Fruit fly (Drosophila melanogaster) whole organism, prepupa: ENCODE data around the gene prd1.

Experiments
- CG10631 ChIP-seq: fragments of 200-800 bp; sonication (Bioruptor generic); optimal IDR thresholded peaks from 2 replicates; lab custom pipeline; 2016; ENCODE audit warnings: missing biosample characterization, missing genetic modification characterization
- CG10669 ChIP-seq: fragments of 200-800 bp; sonication (Bioruptor generic); optimal IDR thresholded peaks from 3 replicates; lab custom pipeline; 2018; ENCODE audit warnings: missing biosample characterization, mild to moderate bottlenecking, missing genetic modification characterization, moderate library complexity
- CG11294 ChIP-seq: fragments of 200-800 bp; sonication (Bioruptor generic); IDR thresholded peaks from 2 replicates; pipeline ENCODE4 v1.3.6; 2022; ENCODE audit warnings: missing biosample characterization, missing genetic modification characterization
- CG11762 ChIP-seq: fragments of 200-800 bp; sonication (Bioruptor generic); optimal IDR thresholded peaks from 3 replicates; lab custom pipeline; 2016; ENCODE audit warnings: missing biosample characterization, missing genetic modification characterization; ENCODE audit not compliant: insufficient read depth
- CG15336 ChIP-seq: fragments of 200-800 bp; sonication (Bioruptor generic); IDR thresholded peaks from 2 replicates; pipeline ENCODE4 v1.3.6; 2022; ENCODE audit warnings: missing biosample characterization, missing genetic modification characterization
- CG1621 ChIP-seq: fragments of 200-800 bp; sonication (Bioruptor generic); optimal IDR thresholded peaks from 3 replicates; lab custom pipeline; 2018; ENCODE audit warnings: missing biosample characterization, mild to moderate bottlenecking, missing genetic modification characterization
- CG16779 ChIP-seq: fragments of 200-800 bp; sonication (Bioruptor generic); optimal IDR thresholded peaks from 3 replicates; lab custom pipeline; 2017; ENCODE audit warnings: missing biosample characterization, mild to moderate bottlenecking, missing genetic modification characterization
- CG3032 ChIP-seq: fragments of 200-800 bp; optimal IDR thresholded peaks from 2 replicates; lab custom pipeline; 2019; ENCODE audit warnings: missing biosample characterization, mild to moderate bottlenecking, missing genetic modification characterization, moderate library complexity
- CG32006 ChIP-seq: fragments of 200-800 bp; sonication (Bioruptor generic); optimal IDR thresholded peaks from 3 replicates; lab custom pipeline; 2017; ENCODE audit warnings: missing biosample characterization, mild to moderate bottlenecking, missing genetic modification characterization
- CG34406 ChIP-seq: fragments of 200-800 bp; sonication (Bioruptor generic); optimal IDR thresholded peaks from 3 replicates; lab custom pipeline; 2016; ENCODE audit warnings: missing biosample characterization, missing genetic modification characterization
- CG3919 ChIP-seq: fragments of 200-800 bp; sonication (Bioruptor generic); optimal IDR thresholded peaks from 3 replicates; lab custom pipeline; 2016; ENCODE audit warnings: missing biosample characterization, missing genetic modification characterization
- CG4318 ChIP-seq: fragments of 200-800 bp; sonication (Bioruptor generic); optimal IDR thresholded peaks from 3 replicates; lab custom pipeline; 2017; ENCODE audit warnings: missing biosample characterization, mild to moderate bottlenecking, missing genetic modification characterization
- CG6163 ChIP-seq: fragments of 200-800 bp; sonication (Bioruptor generic); IDR thresholded peaks from 3 replicates; pipeline ENCODE4 v1.3.6; 2022; ENCODE audit warnings: missing biosample characterization, missing genetic modification characterization
- CG6792 ChIP-seq: fragments of 200-800 bp; sonication (Bioruptor generic); optimal IDR thresholded peaks from 3 replicates; lab custom pipeline; 2016; ENCODE audit warnings: missing biosample characterization, missing genetic modification characterization
- CG6808 ChIP-seq: fragments of 200-800 bp; sonication (Bioruptor generic); optimal IDR thresholded peaks from 3 replicates; lab custom pipeline; 2017; ENCODE audit warnings: missing biosample characterization, missing genetic modification characterization, mild to moderate bottlenecking, moderate library complexity, missing genetic modification reagents
- CG6854 ChIP-seq: fragments of 200-800 bp; sonication (Bioruptor generic); optimal IDR thresholded peaks from 2 replicates; lab custom pipeline; 2017; ENCODE audit warnings: missing biosample characterization, mild to moderate bottlenecking, missing genetic modification characterization
- CG8119 ChIP-seq: fragments of 200-800 bp; sonication (Bioruptor generic); IDR thresholded peaks from 3 replicates; pipeline ENCODE4 v1.3.6; 2022; ENCODE audit warnings: missing biosample characterization, missing genetic modification characterization
- CG8319 ChIP-seq: fragments of 200-800 bp; sonication (Bioruptor generic); optimal IDR thresholded peaks from 3 replicates; lab custom pipeline; 2016; ENCODE audit warnings: missing biosample characterization, missing genetic modification characterization
- CG8632 ChIP-seq: fragments of 200-800 bp; sonication (Bioruptor generic); optimal IDR thresholded peaks from 3 replicates; lab custom pipeline; 2016; ENCODE audit warnings: missing biosample characterization, missing genetic modification characterization
- CG9139 ChIP-seq: fragments of 200-800 bp; sonication (Bioruptor generic); optimal IDR thresholded peaks from 3 replicates; lab custom pipeline; 2017; ENCODE audit warnings: missing biosample characterization, mild to moderate bottlenecking, missing genetic modification characterization
- Eip75B ChIP-seq: fragments of 200-800 bp; sonication (Bioruptor generic); optimal IDR thresholded peaks from 3 replicates; lab custom pipeline; 2016; ENCODE audit warnings: missing biosample characterization, missing genetic modification characterization
- Eip78C ChIP-seq: fragments of 200-800 bp; sonication (Bioruptor generic); peaks from one replicate; lab custom pipeline; 2016; ENCODE audit warnings: missing biosample characterization, missing genetic modification characterization
- Eip93F ChIP-seq: fragments of 200-800 bp; sonication (Bioruptor generic); optimal IDR thresholded peaks from 2 replicates; lab custom pipeline; 2016; ENCODE audit warnings: missing biosample characterization, mild to moderate bottlenecking, missing genetic modification characterization
- Ets21C ChIP-seq: fragments of 200-800 bp; sonication (Bioruptor generic); optimal IDR thresholded peaks from 3 replicates; lab custom pipeline; 2016; ENCODE audit warnings: missing biosample characterization, missing genetic modification characterization
- Ets96B ChIP-seq: fragments of 200-800 bp; optimal IDR thresholded peaks from 2 replicates; lab custom pipeline; 2019; ENCODE audit warnings: missing biosample characterization, mild to moderate bottlenecking, missing genetic modification characterization, moderate library complexity
- Hr38 ChIP-seq: sonication (Bioruptor generic); optimal IDR thresholded peaks from 2 replicates; lab custom pipeline; 2016; ENCODE audit warnings: missing biosample characterization, missing genetic modification characterization
- Hr39 ChIP-seq: fragments of 200-800 bp; sonication (Bioruptor generic); optimal IDR thresholded peaks from 2 replicates; lab custom pipeline; 2016; ENCODE audit warnings: missing biosample characterization, missing genetic modification characterization
- Hr4 ChIP-seq: fragments of 200-800 bp; sonication (Bioruptor generic); optimal IDR thresholded peaks from 3 replicates; lab custom pipeline; 2016; ENCODE audit warnings: missing biosample characterization, missing genetic modification characterization
- Met ChIP-seq: fragments of 200-800 bp; sonication (Bioruptor generic); optimal IDR thresholded peaks from 3 replicates; lab custom pipeline; 2016; ENCODE audit warnings: missing biosample characterization, missing genetic modification characterization
- OdsH ChIP-seq: fragments of 200-800 bp; sonication (Bioruptor generic); optimal IDR thresholded peaks from 3 replicates; lab custom pipeline; 2016; ENCODE audit warnings: missing biosample characterization, missing genetic modification characterization
- Smox ChIP-seq: fragments of 200-800 bp; sonication (Bioruptor generic); optimal IDR thresholded peaks from 3 replicates; lab custom pipeline; 2016; ENCODE audit warnings: missing biosample characterization, missing genetic modification characterization
- Sox102F ChIP-seq: fragments of 200-800 bp; sonication (Bioruptor generic); optimal IDR thresholded peaks from 2 replicates; lab custom pipeline; 2016; ENCODE audit warnings: missing biosample characterization, mild to moderate bottlenecking, missing genetic modification characterization
- Sox14 ChIP-seq: fragments of 200-800 bp; sonication (Bioruptor generic); optimal IDR thresholded peaks from 3 replicates; lab custom pipeline; 2016; ENCODE audit warnings: missing biosample characterization, missing genetic modification characterization
- Sox15 ChIP-seq: fragments of 200-800 bp; sonication (Bioruptor generic); optimal IDR thresholded peaks from 3 replicates; lab custom pipeline; 2016; ENCODE audit warnings: missing biosample characterization, missing genetic modification characterization
- achi ChIP-seq: fragments of 200-800 bp; sonication (Bioruptor generic); optimal IDR thresholded peaks from 3 replicates; lab custom pipeline; 2016; ENCODE audit warnings: missing biosample characterization, missing genetic modification characterization
- acj6 ChIP-seq: fragments of 200-800 bp; sonication (Bioruptor generic); optimal IDR thresholded peaks from 3 replicates; lab custom pipeline; 2016; ENCODE audit warnings: missing biosample characterization, missing genetic modification characterization
- cyc ChIP-seq: fragments of 200-800 bp; sonication (Bioruptor generic); optimal IDR thresholded peaks from 3 replicates; lab custom pipeline; 2016; ENCODE audit warnings: missing biosample characterization, missing genetic modification characterization
- dac ChIP-seq: fragments of 200-800 bp; sonication (Bioruptor generic); optimal IDR thresholded peaks from 2 replicates; lab custom pipeline; 2017; ENCODE audit warnings: missing biosample characterization, mild to moderate bottlenecking, missing genetic modification characterization
- eg ChIP-seq: fragments of 200-800 bp; sonication (Bioruptor generic); IDR thresholded peaks from 3 replicates; pipeline ENCODE4 v1.3.6; 2022; ENCODE audit warnings: missing biosample characterization, missing genetic modification characterization
- esn ChIP-seq: fragments of 200-800 bp; sonication (Bioruptor generic); optimal IDR thresholded peaks from 2 replicates; lab custom pipeline; 2016; ENCODE audit warnings: missing biosample characterization, mild to moderate bottlenecking, missing genetic modification characterization, moderate library complexity
- fd59A ChIP-seq: fragments of 200-800 bp; sonication (Bioruptor generic); optimal IDR thresholded peaks from 2 replicates; lab custom pipeline; 2017; ENCODE audit warnings: missing biosample characterization, mild to moderate bottlenecking, missing genetic modification characterization, missing genetic modification reagents
- fd85E ChIP-seq: fragments of 200-800 bp; sonication (Bioruptor generic); optimal IDR thresholded peaks from 3 replicates; lab custom pipeline; 2016; ENCODE audit warnings: missing biosample characterization, missing genetic modification characterization
- fkh ChIP-seq: fragments of 200-800 bp; sonication (Bioruptor generic); optimal IDR thresholded peaks from 3 replicates; lab custom pipeline; 2017; ENCODE audit warnings: missing biosample characterization, mild to moderate bottlenecking, missing genetic modification characterization, moderate library complexity
- lz ChIP-seq: fragments of 200-800 bp; sonication (Bioruptor generic); optimal IDR thresholded peaks from 3 replicates; lab custom pipeline; 2016; ENCODE audit warnings: missing biosample characterization, missing genetic modification characterization
- net ChIP-seq: fragments of 200-800 bp; sonication (Bioruptor generic); optimal IDR thresholded peaks from 3 replicates; lab custom pipeline; 2016; ENCODE audit warnings: missing biosample characterization, missing genetic modification characterization
- pdm3 ChIP-seq: fragments of 200-800 bp; sonication (Bioruptor generic); optimal IDR thresholded peaks from 3 replicates; lab custom pipeline; 2016; ENCODE audit warnings: missing biosample characterization, missing genetic modification characterization
- salr ChIP-seq, 2 experiments: fragments of 200-800 bp; sonication (Bioruptor generic); optimal IDR thresholded peaks; 3 replicates each; lab custom pipeline; 2016 to 2018; ENCODE audit warnings: missing biosample characterization in 2 of 2, missing genetic modification characterization in 2 of 2, mild to moderate bottlenecking in 1 of 2
- spab ChIP-seq: fragments of 200-800 bp; sonication (Bioruptor generic); optimal IDR thresholded peaks from 2 replicates; lab custom pipeline; 2017; ENCODE audit warnings: missing biosample characterization, mild to moderate bottlenecking, missing genetic modification characterization, missing genetic modification reagents
- ss ChIP-seq, 2 experiments: fragments of 200-800 bp; sonication (Bioruptor generic); optimal IDR thresholded peaks; 2 replicates in 1 of 2; 3 replicates in 1 of 2; lab custom pipeline; 2017 to 2018; ENCODE audit warnings: mild to moderate bottlenecking in 2 of 2, missing biosample characterization in 2 of 2, missing genetic modification characterization in 2 of 2, moderate library complexity in 1 of 2
- svp ChIP-seq: fragments of 200-800 bp; sonication (Bioruptor generic); peaks from one replicate; lab custom pipeline; 2016; ENCODE audit warnings: missing biosample characterization, missing genetic modification characterization
- topi ChIP-seq: fragments of 200-800 bp; sonication (Bioruptor generic); optimal IDR thresholded peaks from 3 replicates; lab custom pipeline; 2016; ENCODE audit warnings: missing biosample characterization, missing genetic modification characterization
- vri ChIP-seq: fragments of 200-800 bp; sonication (Bioruptor generic); optimal IDR thresholded peaks from 3 replicates; lab custom pipeline; 2016; ENCODE audit warnings: missing biosample characterization, mild to moderate bottlenecking, missing genetic modification characterization

Gene prd1

dm6 chr3R:11786695-11787226 is at the start of gene prd1, which contains the start of gene HisCl1:
TSS of gene prd1 (minus strand) at chr3R:11787014.
TSS of gene HisCl1 (plus strand) at chr3R:11787176.
- TF ChIP-seq dac (no peak), CG4318 (GFP tag; lab: Kevin White, UChicago) (no peak), CG10631 (GFP tag; lab: Kevin White, UChicago) (no peak), CG3032 (tag; lab: Kevin White, UChicago) (peak; percentile 70), CG15336 (GFP tag; lab: Robert Waterston, UW) (0 out of 2 replicates have a peak, but pooled peaks have one; percentile 30), cyc (GFP tag; lab: Kevin White, UChicago) (peak; percentile 74), eg (GFP tag; lab: Robert Waterston, UW) (peak; percentile 71; the same call in 2 of the 3 replicates), CG1621 (no peak), CG6808 (GFP tag; lab: Kevin White, UChicago) (no peak), CG10669 (GFP tag; lab: Kevin White, UChicago) (peak; percentile 99), Hr38 (GFP tag; lab: Kevin White, UChicago) (no peak), topi (GFP tag; lab: Kevin White, UChicago) (no peak), CG8119 (peak; percentile 61), Eip78C (GFP tag; lab: Kevin White, UChicago) (no peak), CG11294 (peak; percentile 38; the same call in 1 of the 2 replicates), CG8632 (GFP tag; lab: Kevin White, UChicago) (no peak), Sox14 (GFP tag; lab: Kevin White, UChicago) (peak; percentile 71), Sox15 (GFP tag; lab: Kevin White, UChicago) (peak; percentile 65), CG11762 (GFP tag; lab: Kevin White, UChicago) (peak; percentile 16), CG16779 (tag; lab: Kevin White, UChicago) (no peak), CG6854 (peak; percentile 74), CG6163 (GFP tag; lab: Robert Waterston, UW) (peak; percentile 57; the same call in 2 of the 3 replicates), Hr4 (GFP tag; lab: Kevin White, UChicago) (no peak), esn (GFP tag; lab: Kevin White, UChicago) (peak; percentile 75), CG9139 (GFP tag; lab: Kevin White, UChicago) (no peak), Ets96B (tag; lab: Kevin White, UChicago) (no peak), spab (GFP tag; lab: Kevin White, UChicago) (no peak), Ets21C (GFP tag; lab: Kevin White, UChicago) (no peak), Eip75B (GFP tag; lab: Kevin White, UChicago) (no peak), Met (no peak), CG8319 (peak; percentile 20), CG3919 (GFP tag; lab: Kevin White, UChicago) (no peak), Smox (GFP tag; lab: Kevin White, UChicago) (no peak), achi (GFP tag; lab: Kevin White, UChicago) (no peak), Eip93F (GFP tag; lab: Kevin White, UChicago) (no peak), svp (GFP tag; lab: Kevin White, UChicago) (peak; percentile 99), acj6 (GFP tag; lab: Kevin White, UChicago) (no peak), CG6792 (GFP tag; lab: Kevin White, UChicago) (peak; percentile 44), fd59A (GFP tag; lab: Kevin White, UChicago) (peak; percentile 38), OdsH (GFP tag; lab: Kevin White, UChicago) (no peak), pdm3 (no peak), vri (no peak), fkh (no peak), CG34406 (no peak), fd85E (GFP tag; lab: Kevin White, UChicago) (no peak), lz (GFP tag; lab: Kevin White, UChicago) (peak; percentile 80), net (GFP tag; lab: Kevin White, UChicago) (no peak), salr (GFP tag; optimal IDR thresholded peaks at IDR 0.05; lab: Kevin White, UChicago) (peak in 1 of 2 experiments; percentile 9), Hr39 (GFP tag; lab: Kevin White, UChicago) (no peak), Sox102F (GFP tag; lab: Kevin White, UChicago) (no peak), CG32006 (GFP tag; lab: Kevin White, UChicago) (no peak), ss (GFP tag; optimal IDR thresholded peaks at IDR 0.05; lab: Kevin White, UChicago) (no peak)
